Worm (Caenorhabditis elegans) whole organism, early embryonic: ENCODE data around the gene F58E6.5.

Experiments used
- ama-1 ChIP-seq: fragments of 150-350 bp; optimal IDR thresholded peaks from 2 replicates; lab custom pipeline; 2014
- ceh-36 ChIP-seq: sonication (generic microtip); optimal IDR thresholded peaks from 2 replicates; lab custom pipeline; 2016; ENCODE audit warnings: missing genetic modification characterization, inconsistent platforms, missing compliant biosample characterization
- flt-1 ChIP-seq: fragments of 200-800 bp; sonication (Bioruptor generic); IDR thresholded peaks from 2 replicates; pipeline ENCODE4 v1.3.6; 2022; ENCODE audit warnings: missing genetic modification characterization, missing compliant biosample characterization
- hmbx-1 ChIP-seq: sonication (generic microtip); optimal IDR thresholded peaks from 2 replicates; lab custom pipeline; 2016; ENCODE audit warnings: mild to moderate bottlenecking, missing genetic modification characterization, missing compliant biosample characterization
- tra-4 ChIP-seq: sonication (generic microtip); optimal IDR thresholded peaks from 2 replicates; lab custom pipeline; 2017; ENCODE audit warnings: missing genetic modification characterization, missing compliant biosample characterization

Gene F58E6.5

DNA sequence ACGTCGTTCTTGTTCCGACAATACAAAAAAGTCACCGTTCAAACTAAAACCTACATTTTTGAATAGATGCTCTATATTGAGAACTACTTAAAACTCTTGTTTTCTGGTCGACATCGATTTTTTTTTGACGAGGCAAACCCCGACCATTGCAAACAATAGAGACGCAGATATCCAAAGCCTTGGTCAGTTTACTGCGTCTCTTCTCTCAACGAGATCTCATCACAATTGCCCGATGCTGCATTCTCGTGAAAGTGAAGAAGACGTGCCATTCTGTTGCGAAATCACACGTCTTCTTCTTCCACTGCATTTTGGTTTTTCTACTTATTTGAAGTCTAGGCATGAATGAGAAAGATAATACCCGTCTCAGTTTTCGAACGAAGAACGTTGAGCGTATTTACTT, 50.0 kb downstream of the F58E6.5 start:
- TF ChIP-seq ama-1 (lab: Kevin White, UChicago) (no peak), tra-4 (tag; lab: Kevin White, UChicago) (no peak), hmbx-1 (tag; lab: Kevin White, UChicago) (no peak)

ce11 chrV:9703549-9703948, 50.8 kb downstream of the F58E6.5 start:
- no peak for TF ChIP-seq flt-1
- no peak for TF ChIP-seq ceh-36 (tag; lab: Kevin White, UChicago)
